Worm (Caenorhabditis elegans) whole organism, midembryonic: ENCODE measurements around the gene clec-41.

Experiments used
- med-1 ChIP-seq: sonication (generic microtip); optimal IDR thresholded peaks from 2 replicates; lab custom pipeline; 2017; ENCODE audit warnings: missing genetic modification characterization, mild to moderate bottlenecking, missing compliant biosample characterization, antibody characterized with exemption, missing genetic modification reagents; ENCODE audit not compliant: insufficient read depth
- ref-1 ChIP-seq: fragments of 200-800 bp; sonication (Bioruptor generic); conservative IDR thresholded peaks from 2 replicates; pipeline ENCODE4 v1.3.6; 2022; ENCODE audit warnings: missing genetic modification reagents, missing genetic modification characterization, missing compliant biosample characterization
- ztf-23 ChIP-seq: fragments of 200-800 bp; sonication (Bioruptor generic); IDR thresholded peaks from 2 replicates; pipeline ENCODE4 v1.3.6; 2022; ENCODE audit warnings: missing genetic modification reagents, missing genetic modification characterization, missing compliant biosample characterization

DNA sequence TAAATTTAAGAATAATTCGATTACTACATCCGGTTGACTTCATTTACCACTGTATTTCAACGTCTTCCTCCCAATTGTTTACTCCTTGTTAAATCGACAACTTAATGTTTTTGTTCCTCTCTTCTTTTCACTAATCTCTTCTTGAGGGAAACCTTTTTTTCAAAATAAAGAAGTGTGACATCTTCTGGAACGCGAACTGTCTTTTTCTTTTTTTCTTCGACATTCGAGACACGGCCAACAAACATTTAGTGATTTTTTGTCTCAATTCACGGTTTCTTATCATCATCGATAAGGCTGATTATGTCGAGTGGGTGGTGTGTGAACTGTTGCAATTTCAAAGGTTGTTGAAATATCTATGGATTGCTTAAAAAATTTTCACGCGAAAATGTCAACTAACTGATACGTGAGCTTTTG lies 52.7 kb downstream of the clec-41 start:
- TF ChIP-seq ref-1 (GFP tag; lab: Robert Waterston, UW): no peak
- TF ChIP-seq med-1: no peak
- no peak for TF ChIP-seq ztf-23 (GFP tag; lab: Robert Waterston, UW)
